Fruit fly (Drosophila melanogaster): ENCODE results near the gene CG14551.

Gene CG14551

DNA sequence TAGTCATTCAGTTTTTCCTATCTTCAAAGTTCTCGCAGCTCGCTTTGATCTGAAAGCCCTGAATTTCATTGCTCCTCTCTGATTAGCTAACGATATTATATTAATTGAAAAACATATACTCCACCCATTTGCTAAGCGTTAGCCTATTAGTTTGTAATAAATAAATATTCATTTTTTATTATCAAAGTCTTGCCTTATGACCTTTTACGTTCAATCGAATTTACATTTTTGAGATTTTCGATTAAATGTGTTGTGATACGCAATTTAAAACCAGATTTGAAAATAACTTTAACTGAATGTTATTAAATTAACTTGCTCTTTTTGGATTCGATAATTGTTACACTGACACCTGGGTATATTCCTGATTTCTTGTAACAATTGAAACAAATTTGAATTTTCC is at the start of gene CG14551:
TSS of gene CG14551 (minus strand) at position 101 of the 400 bp plus-strand sequence.
- TF ChIP-seq noc (tag; optimal IDR thresholded peaks at IDR 0.05), result no peak

DNA sequence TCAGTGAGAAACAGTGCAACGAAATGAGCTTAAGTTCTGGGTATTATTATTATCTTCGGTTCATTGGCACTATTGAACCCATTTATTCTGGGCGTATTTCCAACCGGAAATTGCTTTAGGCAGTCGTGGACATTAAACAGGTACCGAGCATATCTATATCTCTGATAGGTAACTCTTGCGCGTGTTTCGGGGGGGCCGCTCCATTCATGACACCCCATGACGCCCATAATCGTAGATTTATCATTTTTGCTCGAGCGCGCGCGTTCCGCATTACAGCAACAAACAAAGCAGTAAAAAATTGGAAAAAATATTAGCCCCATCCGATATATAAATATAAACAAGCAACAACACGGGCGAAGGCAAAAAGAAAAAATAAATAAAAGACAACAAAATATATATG is 45.6 kb upstream of the CG14551 start:
- peak; percentile 56 for TF ChIP-seq noc (tag; optimal IDR thresholded peaks at IDR 0.05)

DNA sequence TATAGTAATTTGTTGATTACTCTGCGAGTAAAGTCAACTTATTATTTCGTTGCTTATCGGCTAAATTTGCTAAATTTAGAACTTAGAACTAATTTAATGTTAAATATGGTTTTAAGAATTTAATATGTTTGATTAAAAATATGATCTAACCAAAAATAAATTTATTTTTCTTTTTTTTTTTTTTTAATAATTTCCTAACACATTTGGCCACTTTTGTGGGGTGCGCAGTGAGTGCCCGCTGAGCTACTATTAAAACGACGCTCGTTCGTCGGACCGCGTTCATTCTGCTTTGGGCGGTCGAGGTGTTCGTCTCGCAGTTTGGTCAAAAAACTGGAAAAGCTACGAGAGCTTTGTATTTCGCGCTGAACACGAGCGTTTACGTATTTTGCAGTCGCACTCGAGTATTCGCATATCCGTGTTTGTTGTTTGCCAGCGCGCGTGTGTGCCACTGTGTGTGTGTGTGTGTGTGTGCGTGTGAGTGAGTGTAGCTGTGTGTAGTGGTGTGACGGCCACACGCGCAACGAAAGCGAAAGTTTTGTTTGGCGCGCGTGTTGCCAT is 43.9 kb upstream of the CG14551 start, which contains the start of gene Cipc:
TSS of gene Cipc (plus strand) at position 274 of the 558 bp plus-strand sequence.
- TF ChIP-seq noc (tag; optimal IDR thresholded peaks at IDR 0.05), result peak; percentile 87

DNA sequence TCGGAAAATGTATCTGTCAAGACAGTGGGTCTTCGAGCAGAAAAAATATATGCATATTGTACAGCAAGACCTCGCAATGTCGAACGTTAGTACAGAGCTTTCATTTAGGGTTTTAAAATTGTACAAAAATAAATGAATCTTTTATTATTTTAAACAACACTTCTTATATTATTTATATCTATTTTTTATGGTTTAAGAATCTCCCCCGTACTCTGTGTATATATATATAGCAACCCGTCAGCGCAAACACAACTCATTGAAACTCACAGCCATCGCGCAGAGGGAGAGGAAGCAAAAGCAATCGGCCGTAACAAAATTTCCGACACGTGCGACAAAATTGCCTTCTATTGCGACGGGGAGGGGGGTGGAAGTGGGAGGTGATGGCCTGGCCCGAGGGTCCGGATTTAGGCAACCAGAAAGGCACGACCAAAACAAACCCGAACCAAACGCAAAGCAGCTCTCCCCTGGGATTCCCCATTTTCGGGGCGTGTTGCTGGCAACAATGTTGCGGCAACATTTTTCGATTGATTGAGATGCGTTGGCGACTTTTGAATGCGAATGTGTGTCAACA is 43.2 kb upstream of the CG14551 start:
- no peak for TF ChIP-seq noc (tag; optimal IDR thresholded peaks at IDR 0.05)

DNA sequence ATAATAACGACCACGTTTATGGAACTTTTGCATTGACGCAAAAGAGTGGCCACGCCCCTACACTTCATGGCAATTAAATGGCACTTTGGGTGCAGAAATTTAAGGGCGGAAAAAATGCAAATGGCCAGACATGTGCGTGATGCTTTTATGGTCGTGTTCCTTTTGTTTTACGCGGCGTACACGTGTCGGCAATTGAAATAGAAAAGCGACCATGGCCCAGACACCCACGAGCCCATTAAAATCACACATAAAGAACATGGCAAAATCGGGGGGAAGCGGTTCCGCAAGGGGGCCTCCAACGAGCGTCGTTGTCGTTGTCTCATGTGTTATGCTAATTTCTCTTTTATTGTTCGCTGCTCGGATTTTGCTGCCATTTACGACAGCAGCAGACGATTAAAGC is 42.6 kb upstream of the CG14551 start:
- TF ChIP-seq noc (tag; optimal IDR thresholded peaks at IDR 0.05), result no peak

DNA sequence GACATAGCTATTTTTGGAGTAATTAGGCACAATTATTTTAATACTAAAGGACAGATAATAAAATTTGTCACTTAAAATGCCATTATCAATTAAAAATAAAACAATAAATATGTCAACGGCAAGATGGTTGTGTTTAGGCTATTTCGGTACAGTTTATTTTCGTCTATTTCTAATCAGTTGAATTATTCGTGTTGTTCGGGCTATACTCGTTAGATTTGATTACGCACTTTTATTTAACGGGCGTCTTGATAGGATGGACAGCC is 42.3 kb upstream of the CG14551 start:
- peak; percentile 75 for TF ChIP-seq noc (tag; optimal IDR thresholded peaks at IDR 0.05)

DNA sequence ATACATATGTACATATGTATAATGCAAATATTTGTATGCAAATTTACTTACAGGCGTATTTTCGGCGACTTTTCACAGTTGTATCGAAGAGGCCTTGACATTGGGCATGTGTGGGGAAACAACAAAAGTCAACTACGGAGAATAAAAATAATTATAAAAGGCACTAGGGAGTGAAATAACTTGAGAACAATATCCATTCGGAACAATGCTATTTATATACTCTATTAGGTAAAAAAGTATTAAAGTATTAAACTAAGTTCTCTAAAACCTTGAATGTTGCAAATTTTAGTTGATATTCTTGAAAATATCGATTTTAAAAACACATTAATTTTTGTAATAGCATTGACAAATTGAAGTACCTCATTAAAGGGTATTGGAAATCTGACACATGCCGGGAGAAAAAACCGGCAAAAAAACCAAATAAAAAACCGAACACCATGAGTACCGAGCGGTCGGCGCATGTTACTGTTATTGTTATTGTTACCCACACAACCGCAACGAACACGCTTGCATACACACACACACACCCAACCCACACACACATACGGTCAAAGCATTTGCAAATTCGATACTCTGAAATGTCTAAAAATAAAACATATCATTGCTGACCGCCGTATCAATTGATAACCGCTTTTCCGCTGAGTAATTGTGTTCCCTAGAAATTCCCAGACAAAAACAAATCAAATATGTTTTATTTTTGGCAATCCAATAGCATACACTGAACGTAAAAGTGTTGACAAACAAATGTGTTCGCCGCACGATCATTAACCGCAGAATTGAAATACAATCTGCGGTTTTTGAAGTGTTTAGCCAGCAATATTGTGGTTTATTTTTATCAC is 41.7 kb upstream of the CG14551 start:
- peak; percentile 80 for TF ChIP-seq noc (tag; optimal IDR thresholded peaks at IDR 0.05)

DNA sequence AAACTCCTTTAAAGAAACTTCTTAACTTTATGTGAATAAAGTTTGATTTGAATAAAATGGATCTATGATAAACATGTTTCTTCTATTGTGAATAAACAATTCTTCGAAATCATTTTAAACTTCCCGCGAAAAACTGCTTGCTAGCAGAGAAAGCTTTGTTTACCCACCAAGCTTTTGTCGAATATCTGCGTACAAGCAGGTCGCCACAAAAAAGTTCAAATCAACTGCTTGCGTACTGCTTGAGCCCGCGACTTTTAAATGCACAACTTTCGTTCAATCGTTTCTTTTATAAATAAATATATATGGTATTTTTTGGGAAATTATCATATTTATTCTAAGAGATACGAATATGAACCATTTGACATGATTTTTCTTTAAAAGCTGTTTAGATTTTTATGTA is 40.6 kb upstream of the CG14551 start:
- TF ChIP-seq noc (tag; optimal IDR thresholded peaks at IDR 0.05), result no peak

DNA sequence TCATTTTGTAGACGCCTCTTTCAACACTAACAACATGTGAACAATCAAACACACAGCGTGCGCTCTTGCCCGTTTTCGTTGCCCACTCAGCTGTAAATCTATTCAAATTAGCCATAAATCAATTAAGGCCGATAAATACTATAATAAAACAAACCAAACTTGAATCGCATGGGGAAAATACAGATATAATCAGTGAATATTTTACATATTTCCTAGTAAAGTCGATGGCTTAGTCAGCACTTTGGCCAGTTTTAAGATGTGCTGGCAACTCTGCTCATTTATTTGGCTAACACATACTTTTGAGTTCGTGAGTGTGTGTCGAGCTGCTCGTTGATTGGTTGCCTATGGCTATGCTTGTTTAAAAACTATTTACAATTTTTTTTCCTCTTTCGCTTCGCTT is 36.4 kb upstream of the CG14551 start:
- TF ChIP-seq noc (tag; optimal IDR thresholded peaks at IDR 0.05), result peak; percentile 17

DNA sequence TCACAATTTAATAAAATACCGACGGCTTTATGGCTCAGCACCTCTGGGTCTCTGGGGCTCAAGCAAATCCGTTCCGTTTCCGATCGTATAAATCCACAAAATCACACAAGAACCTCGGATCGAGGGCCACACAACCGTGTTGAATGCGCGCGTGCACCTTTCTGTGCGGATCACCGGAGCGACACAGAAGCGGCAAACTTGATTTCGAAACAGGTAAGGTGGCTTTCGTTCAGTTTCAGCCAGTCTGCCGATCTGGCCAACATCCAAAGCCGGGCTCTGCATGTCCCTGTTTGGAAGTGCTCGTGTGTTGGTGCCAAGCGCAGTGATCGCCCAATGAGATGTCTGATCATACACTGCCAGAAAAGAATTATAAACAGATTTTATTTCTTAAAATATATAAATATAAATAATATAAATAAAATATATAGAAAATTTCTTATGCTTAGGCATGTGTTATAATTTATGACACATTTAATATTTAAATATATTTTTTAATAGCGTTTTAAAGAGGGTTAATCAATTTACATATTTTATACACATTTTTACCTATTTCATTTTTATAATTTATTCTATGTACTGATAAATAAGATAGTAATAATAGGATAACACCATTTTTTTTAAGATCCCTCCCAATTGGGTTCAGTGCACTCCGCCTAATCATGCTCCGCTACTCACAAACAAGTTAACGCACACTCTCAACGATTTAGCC is 35.8 kb upstream of the CG14551 start, which contains the start of gene dysf:
TSS of gene dysf (minus strand) at position 210 of the 709 bp plus-strand sequence.
- peak; percentile 53 for TF ChIP-seq noc (tag; optimal IDR thresholded peaks at IDR 0.05)

DNA sequence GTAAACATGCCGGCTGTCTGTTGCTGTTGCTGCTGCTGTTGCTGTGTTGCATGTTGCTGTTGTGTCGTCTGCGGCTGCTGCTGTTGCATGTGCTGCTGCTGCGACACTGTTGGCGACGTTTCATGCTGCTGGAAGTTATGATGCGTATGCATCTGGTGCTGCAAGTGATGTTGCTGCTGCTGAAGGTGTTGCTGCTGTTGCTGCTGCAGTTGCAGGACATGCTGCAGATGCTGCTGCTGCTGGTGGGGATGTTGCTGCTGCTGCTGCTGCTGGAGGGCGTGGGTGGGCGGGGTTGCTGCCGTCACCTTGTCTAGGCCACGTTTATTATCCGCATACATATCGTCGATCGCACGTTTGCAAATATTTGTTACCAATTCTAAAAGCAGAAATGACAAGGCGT is 33.4 kb upstream of the CG14551 start:
- TF ChIP-seq noc (tag; optimal IDR thresholded peaks at IDR 0.05), result no peak

DNA sequence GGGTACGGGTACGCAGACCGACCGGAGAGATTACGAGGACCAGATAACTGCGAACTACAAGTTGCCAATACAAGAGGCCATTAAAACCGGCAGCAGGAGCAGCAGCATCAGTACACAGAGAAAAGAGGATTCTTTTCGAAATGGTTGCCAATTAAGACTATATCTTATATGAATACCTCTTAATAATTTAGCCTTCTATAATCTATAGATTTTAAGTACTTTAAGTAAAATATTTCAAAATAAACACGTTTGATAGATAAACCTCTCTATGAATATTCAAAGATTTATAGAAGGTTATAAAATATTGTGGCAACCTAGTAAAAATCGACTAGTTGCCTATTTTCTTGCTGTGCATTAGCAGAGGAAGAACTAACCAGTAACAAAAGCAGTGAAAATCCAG is 32.7 kb upstream of the CG14551 start:
- TF ChIP-seq noc (tag; optimal IDR thresholded peaks at IDR 0.05), result no peak

DNA sequence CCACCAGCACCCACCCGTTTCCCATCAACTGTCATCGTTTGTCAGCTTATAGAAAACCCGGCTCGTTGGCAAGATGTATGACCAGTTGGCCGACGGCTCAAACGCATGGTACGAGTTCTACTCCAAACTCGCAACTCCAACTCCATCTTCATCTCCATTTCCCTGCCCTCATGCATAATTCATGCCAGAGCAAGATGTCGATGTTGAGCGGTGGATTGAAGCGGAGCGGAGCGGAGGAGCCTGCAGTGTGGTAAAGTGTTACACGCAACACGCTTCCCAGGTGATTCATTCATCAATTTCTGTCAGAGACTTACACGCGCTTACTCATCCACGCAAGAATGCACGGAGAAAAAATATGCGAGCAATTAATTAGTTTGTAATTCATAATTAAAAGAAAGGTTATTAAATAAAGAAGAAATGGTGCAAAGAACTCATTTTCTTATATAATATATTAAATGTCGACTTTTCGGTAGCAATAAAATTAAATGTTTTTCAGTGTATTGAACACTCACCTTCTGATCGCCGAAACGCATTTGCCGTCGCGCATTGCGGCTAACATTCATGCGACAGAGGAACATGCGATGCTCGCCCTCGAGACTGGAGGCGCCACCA is 18.7 kb upstream of the CG14551 start:
- no peak for TF ChIP-seq noc (tag; optimal IDR thresholded peaks at IDR 0.05)

DNA sequence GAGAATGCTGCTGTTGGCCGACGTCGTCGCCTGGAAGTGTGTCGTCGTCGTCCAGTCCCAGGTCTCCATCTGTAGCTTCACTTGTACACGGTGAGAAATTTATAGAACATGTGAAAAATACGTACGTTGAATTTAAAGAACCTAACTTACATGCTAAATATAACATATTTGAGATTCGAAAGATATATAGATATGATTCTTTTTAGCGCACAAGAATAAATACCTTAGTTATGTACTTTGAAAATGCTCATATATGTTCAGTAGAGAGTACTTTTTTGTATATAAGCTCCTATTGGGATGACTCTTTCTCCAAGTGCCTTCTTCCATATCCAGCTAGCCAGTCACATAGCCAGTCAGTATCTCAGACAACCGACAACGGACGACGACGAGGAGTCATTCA is 12.4 kb upstream of the CG14551 start:
- TF ChIP-seq noc (tag; optimal IDR thresholded peaks at IDR 0.05), result no peak

DNA sequence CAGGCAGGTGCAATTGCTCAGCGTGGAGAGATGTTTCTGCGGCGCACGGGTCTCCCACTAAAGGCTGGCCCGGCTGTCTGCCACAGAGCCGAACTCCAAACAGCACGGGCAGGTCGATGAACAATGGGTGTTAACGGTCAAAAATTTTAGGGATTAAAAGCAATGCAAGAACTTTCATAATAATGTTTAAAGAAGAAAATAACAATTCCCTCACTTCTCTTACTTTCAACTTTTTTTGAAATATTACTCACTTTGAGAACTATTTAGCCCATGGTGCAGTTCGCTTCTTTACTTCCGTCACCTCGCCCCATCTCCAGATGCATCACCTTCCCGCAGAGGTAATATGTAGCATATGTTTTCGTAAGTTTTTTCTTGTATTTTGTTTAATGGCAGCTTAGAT is 9.7 kb upstream of the CG14551 start:
- TF ChIP-seq noc (tag; optimal IDR thresholded peaks at IDR 0.05), result no peak

DNA sequence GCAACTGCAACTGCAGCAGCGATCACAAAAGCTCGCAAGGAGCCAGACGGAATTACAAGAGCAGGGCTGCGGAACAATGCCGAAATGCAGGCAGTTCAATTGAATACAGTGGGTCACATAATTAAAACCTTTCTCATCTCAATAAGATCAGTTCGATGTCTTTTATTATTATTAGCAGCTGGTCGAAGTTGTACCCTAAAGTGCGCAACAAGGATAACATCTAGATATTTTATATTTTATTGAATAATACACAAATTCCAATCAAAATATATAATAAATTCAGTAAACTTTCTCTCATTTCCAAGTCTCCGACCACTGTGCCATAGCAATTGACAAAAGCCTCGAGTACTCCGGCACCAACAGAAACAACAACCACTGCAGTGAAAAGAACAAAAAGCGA is 5.3 kb upstream of the CG14551 start:
- TF ChIP-seq noc (tag; optimal IDR thresholded peaks at IDR 0.05), result no peak
